Fruit fly (Drosophila melanogaster) ovary, adult (tissue): ENCODE data around the gene Tm1.

Experiments
- CG17801 ChIP-seq: fragments of 200-800 bp; optimal IDR thresholded peaks from 2 replicates; lab custom pipeline; 2019; ENCODE audit warnings: missing biosample characterization, mild to moderate bottlenecking, missing genetic modification characterization, moderate library complexity; ENCODE audit not compliant: partially characterized antibody

Tm1 gene

dm6 chr3R:15290642-15291118 is 12.7 kb downstream of the Tm1 start, which contains the start of gene CG45218:
TSS of gene CG45218 (minus strand) at chr3R:15290799.
- peak; percentile 68 for TF ChIP-seq CG17801 (GFP tag; lab: Kevin White, UChicago)

dm6 chr3R:15291551-15292223 is 13.7 kb downstream of the Tm1 start:
- TF ChIP-seq CG17801 (GFP tag; lab: Kevin White, UChicago) = no peak

- TF ChIP-seq CG17801 (GFP tag; lab: Kevin White, UChicago) = no peak
These were observed 14.4 kb downstream of the Tm1 start for dm6 chr3R:15292241-15293004.

dm6 chr3R:15293005-15293877 is 15.2 kb downstream of the Tm1 start:
- TF ChIP-seq CG17801 (GFP tag; lab: Kevin White, UChicago) = peak; percentile 98

- TF ChIP-seq CG17801 (GFP tag; lab: Kevin White, UChicago) = no peak
These were observed 15.9 kb downstream of the Tm1 start for dm6 chr3R:15293878-15294350.

- TF ChIP-seq CG17801 (GFP tag; lab: Kevin White, UChicago) = no peak
These were observed 19.9 kb downstream of the Tm1 start for dm6 chr3R:15297904-15298303.

- no peak for TF ChIP-seq CG17801 (GFP tag; lab: Kevin White, UChicago)
These were observed 27.2 kb downstream of the Tm1 start for dm6 chr3R:15305246-15305645.

dm6 chr3R:15309924-15310323 is 31.9 kb downstream of the Tm1 start, which contains the start of gene Tm2:
TSS of gene Tm2 (plus strand) at chr3R:15310193.
- TF ChIP-seq CG17801 (GFP tag; lab: Kevin White, UChicago) = no peak

dm6 chr3R:15310695-15311094 is 32.7 kb downstream of the Tm1 start:
- TF ChIP-seq CG17801 (GFP tag; lab: Kevin White, UChicago) = no peak

dm6 chr3R:15313836-15314235 is 35.8 kb downstream of the Tm1 start:
- no peak for TF ChIP-seq CG17801 (GFP tag; lab: Kevin White, UChicago)

dm6 chr3R:15316326-15316725 is 38.3 kb downstream of the Tm1 start, which contains the start of gene CG14866:
TSS of gene CG14866 (plus strand) at chr3R:15316471.
- no peak for TF ChIP-seq CG17801 (GFP tag; lab: Kevin White, UChicago)

- TF ChIP-seq CG17801 (GFP tag; lab: Kevin White, UChicago) = peak; percentile 4
These were observed 42.1 kb downstream of the Tm1 start, which contains the start of the genes CG6276 and CG44040 for dm6 chr3R:15319912-15320746. TSS of gene CG6276 (minus strand) at chr3R:15320069. TSS of gene CG44040 (plus strand) at chr3R:15320378.

- TF ChIP-seq CG17801 (GFP tag; lab: Kevin White, UChicago) = no peak
These were observed 42.7 kb downstream of the Tm1 start, which contains the start of gene ear for dm6 chr3R:15320747-15321085. TSS of gene ear (plus strand) at chr3R:15320756.
